Fruit fly (Drosophila melanogaster) whole organism, embryonic: ENCODE measurements around the gene eIF3l.

Experiments
- B-H2 ChIP-seq: fragments of 200-800 bp; sonication (Bioruptor generic); optimal IDR thresholded peaks from 2 replicates; lab custom pipeline; 2018; ENCODE audit warnings: missing biosample characterization, mild to moderate bottlenecking, missing genetic modification characterization
- Blimp-1 ChIP-seq: fragments of 200-800 bp; sonication (Bioruptor generic); optimal IDR thresholded peaks from 3 replicates; lab custom pipeline; 2018; ENCODE audit warnings: missing biosample characterization, missing genetic modification characterization, mild to moderate bottlenecking, moderate library complexity, missing genetic modification reagents
- CG10431 ChIP-seq: fragments of 200-800 bp; sonication (Bioruptor generic); optimal IDR thresholded peaks from 3 replicates; lab custom pipeline; 2018; ENCODE audit warnings: missing biosample characterization, mild to moderate bottlenecking, missing genetic modification characterization
- CG10959 ChIP-seq: fragments of 200-800 bp; sonication (Bioruptor generic); IDR thresholded peaks from 2 replicates; pipeline ENCODE4 v1.3.6; 2022; ENCODE audit warnings: missing biosample characterization, missing genetic modification characterization
- CG11695 ChIP-seq: fragments of 200-800 bp; sonication (Bioruptor generic); IDR thresholded peaks from 3 replicates; pipeline ENCODE4 v1.3.6; 2022; ENCODE audit warnings: missing biosample characterization, missing genetic modification characterization
- CG12236 ChIP-seq: fragments of 200-800 bp; sonication (Bioruptor generic); optimal IDR thresholded peaks from 2 replicates; lab custom pipeline; 2016; ENCODE audit warnings: missing biosample characterization, missing genetic modification characterization
- CG12391 ChIP-seq: fragments of 200-800 bp; sonication (Bioruptor generic); optimal IDR thresholded peaks from 3 replicates; lab custom pipeline; 2018; ENCODE audit warnings: missing biosample characterization, mild to moderate bottlenecking, missing genetic modification characterization, moderate library complexity
- CG13775 ChIP-seq: fragments of 200-800 bp; sonication (Bioruptor generic); optimal IDR thresholded peaks from 3 replicates; lab custom pipeline; 2017; ENCODE audit warnings: missing biosample characterization, mild to moderate bottlenecking, missing genetic modification characterization
- CG14050 ChIP-seq: fragments of 200-800 bp; sonication (Bioruptor generic); IDR thresholded peaks from 3 replicates; pipeline ENCODE4 v1.3.6; 2022; ENCODE audit warnings: missing biosample characterization, missing genetic modification characterization
- CG15479 ChIP-seq: fragments of 200-800 bp; sonication (Bioruptor generic); optimal IDR thresholded peaks from 3 replicates; lab custom pipeline; 2019; ENCODE audit warnings: missing biosample characterization, mild to moderate bottlenecking, missing genetic modification characterization, moderate library complexity
- CG17829 ChIP-seq: fragments of 200-800 bp; optimal IDR thresholded peaks from 2 replicates; lab custom pipeline; 2019; ENCODE audit warnings: missing biosample characterization, mild to moderate bottlenecking, missing genetic modification characterization, moderate library complexity
- CG18011 ChIP-seq: fragments of 200-800 bp; sonication (Bioruptor generic); optimal IDR thresholded peaks from 2 replicates; lab custom pipeline; 2017; ENCODE audit warnings: missing biosample characterization, missing genetic modification characterization, mild to moderate bottlenecking, moderate library complexity, missing genotype
- CG18619 ChIP-seq: fragments of 200-800 bp; sonication (Bioruptor generic); optimal IDR thresholded peaks from 3 replicates; lab custom pipeline; 2017; ENCODE audit warnings: missing biosample characterization, mild to moderate bottlenecking, missing genetic modification characterization
- CG2712 ChIP-seq: fragments of 200-800 bp; optimal IDR thresholded peaks from 3 replicates; lab custom pipeline; 2019; ENCODE audit warnings: missing biosample characterization, mild to moderate bottlenecking, missing genetic modification characterization, moderate library complexity
- CG31365 ChIP-seq: fragments of 200-800 bp; sonication (Bioruptor generic); optimal IDR thresholded peaks from 2 replicates; lab custom pipeline; 2018; ENCODE audit warnings: missing biosample characterization, mild to moderate bottlenecking, missing genetic modification characterization
- CG34224 ChIP-seq: fragments of 200-800 bp; sonication (Bioruptor generic); IDR thresholded peaks from 3 replicates; pipeline ENCODE4 v1.3.6; 2022; ENCODE audit warnings: missing biosample characterization, missing genetic modification characterization; ENCODE audit not compliant: partially characterized antibody
- CG3995 ChIP-seq: fragments of 200-800 bp; sonication (Bioruptor generic); optimal IDR thresholded peaks from 3 replicates; lab custom pipeline; 2016; ENCODE audit warnings: missing biosample characterization, missing genetic modification characterization
- CG4328 ChIP-seq: fragments of 200-800 bp; sonication (Bioruptor generic); optimal IDR thresholded peaks from 3 replicates; lab custom pipeline; 2017; ENCODE audit warnings: missing biosample characterization, missing genetic modification reagents, missing genetic modification characterization
- CG7928 ChIP-seq: fragments of 200-800 bp; sonication (Bioruptor generic); optimal IDR thresholded peaks from 2 replicates; lab custom pipeline; 2017; ENCODE audit warnings: missing biosample characterization, mild to moderate bottlenecking, missing genetic modification characterization
- Deaf1 ChIP-seq: fragments of 200-800 bp; optimal IDR thresholded peaks from 3 replicates; lab custom pipeline; 2019; ENCODE audit warnings: missing biosample characterization, mild to moderate bottlenecking, missing genetic modification characterization, moderate library complexity
- Dfd ChIP-seq, 2 experiments: fragments of >200 bp; optimal IDR thresholded peaks; 2 replicates each; lab custom pipeline; 2017; ENCODE audit warnings: missing biosample characterization in 2 of 2, missing genetic modification characterization in 2 of 2
- Gug ChIP-seq: fragments of 200-800 bp; sonication (Bioruptor generic); IDR thresholded peaks from 4 replicates; pipeline ENCODE4 v1.3.6; 2022; ENCODE audit warnings: missing biosample characterization, missing genetic modification characterization
- HLH54F ChIP-seq: fragments of 200-800 bp; sonication (Bioruptor generic); optimal IDR thresholded peaks from 3 replicates; lab custom pipeline; 2016; ENCODE audit warnings: missing biosample characterization, missing genetic modification characterization
- HmgZ ChIP-seq: fragments of 200-800 bp; sonication (Bioruptor generic); optimal IDR thresholded peaks from 2 replicates; lab custom pipeline; 2018; ENCODE audit warnings: missing biosample characterization, mild to moderate bottlenecking, missing genetic modification characterization
- Lim3 ChIP-seq: fragments of 200-800 bp; sonication (Bioruptor generic); IDR thresholded peaks from 2 replicates; pipeline ENCODE4 v1.3.6; 2022; ENCODE audit warnings: missing biosample characterization, missing genetic modification characterization
- Mad ChIP-seq: fragments of 200-800 bp; sonication (Bioruptor generic); optimal IDR thresholded peaks from 2 replicates; lab custom pipeline; 2016; ENCODE audit warnings: missing biosample characterization, missing genetic modification characterization
- Meics ChIP-seq: fragments of 200-800 bp; sonication (Bioruptor generic); optimal IDR thresholded peaks from 2 replicates; lab custom pipeline; 2017; ENCODE audit warnings: missing biosample characterization, mild to moderate bottlenecking, missing genetic modification characterization
- Myb ChIP-seq: fragments of 200-800 bp; sonication (Bioruptor generic); optimal IDR thresholded peaks from 2 replicates; lab custom pipeline; 2016; ENCODE audit warnings: missing biosample characterization, missing genetic modification characterization
- Ptx1 ChIP-seq: fragments of 200-800 bp; sonication (Bioruptor generic); IDR thresholded peaks from 2 replicates; pipeline ENCODE4 v1.3.6; 2022; ENCODE audit warnings: missing biosample characterization, missing genetic modification characterization
- Sry-β ChIP-seq: fragments of 200-800 bp; sonication (Bioruptor generic); optimal IDR thresholded peaks from 2 replicates; lab custom pipeline; 2018; ENCODE audit warnings: missing biosample characterization, mild to moderate bottlenecking, missing genetic modification characterization, moderate library complexity
- Xbp1 ChIP-seq: fragments of 200-800 bp; sonication (Bioruptor generic); optimal IDR thresholded peaks from 3 replicates; lab custom pipeline; 2016; ENCODE audit warnings: missing biosample characterization, mild to moderate bottlenecking, missing genetic modification characterization
- disco-r ChIP-seq: fragments of 200-800 bp; sonication (Bioruptor generic); optimal IDR thresholded peaks from 2 replicates; lab custom pipeline; 2016; ENCODE audit warnings: missing biosample characterization, missing genetic modification characterization
- ems ChIP-seq: fragments of 200-800 bp; sonication (Bioruptor generic); optimal IDR thresholded peaks from 3 replicates; lab custom pipeline; 2016; ENCODE audit warnings: missing biosample characterization, missing genetic modification characterization
- fd96Cb ChIP-seq: fragments of 200-800 bp; sonication (Bioruptor generic); optimal IDR thresholded peaks from 2 replicates; lab custom pipeline; 2018; ENCODE audit warnings: missing biosample characterization, mild to moderate bottlenecking, missing genetic modification characterization, moderate library complexity
- lola ChIP-seq, 3 experiments: fragments of >200 bp in 2 of 3; fragments of 200-800 bp in 1 of 3; sonication (Bioruptor generic) in 1 of 3; optimal IDR thresholded peaks; 2 replicates each; lab custom pipeline; 2017 to 2019; ENCODE audit warnings: missing biosample characterization in 3 of 3, missing genetic modification characterization in 3 of 3, mild to moderate bottlenecking in 1 of 3, moderate library complexity in 1 of 3
- mirr ChIP-seq: fragments of 200-800 bp; sonication (Bioruptor generic); optimal IDR thresholded peaks from 3 replicates; lab custom pipeline; 2018; ENCODE audit warnings: missing biosample characterization, mild to moderate bottlenecking, missing genetic modification characterization
- mld ChIP-seq: fragments of 200-800 bp; sonication (Bioruptor generic); IDR thresholded peaks from 3 replicates; pipeline ENCODE4 v1.3.6; 2022; ENCODE audit warnings: missing biosample characterization, missing genetic modification characterization; ENCODE audit not compliant: partially characterized antibody
- org-1 ChIP-seq: fragments of 200-800 bp; sonication (Bioruptor generic); optimal IDR thresholded peaks from 2 replicates; lab custom pipeline; 2017; ENCODE audit warnings: missing biosample characterization, missing genetic modification characterization
- p53 ChIP-seq: fragments of 200-800 bp; sonication (Bioruptor generic); optimal IDR thresholded peaks from 2 replicates; lab custom pipeline; 2016; ENCODE audit warnings: missing biosample characterization, missing genetic modification characterization
- pfk ChIP-seq: fragments of 200-800 bp; sonication (Bioruptor generic); optimal IDR thresholded peaks from 2 replicates; lab custom pipeline; 2018; ENCODE audit warnings: missing biosample characterization, mild to moderate bottlenecking, missing genetic modification characterization, moderate library complexity
- pnt ChIP-seq: fragments of 200-800 bp; sonication (Bioruptor generic); optimal IDR thresholded peaks from 3 replicates; lab custom pipeline; 2016; ENCODE audit warnings: missing biosample characterization, missing genetic modification characterization
- pzg ChIP-seq: fragments of 200-800 bp; sonication (Bioruptor generic); optimal IDR thresholded peaks from 3 replicates; lab custom pipeline; 2018; ENCODE audit warnings: missing biosample characterization, mild to moderate bottlenecking, missing genetic modification characterization, moderate library complexity
- sc ChIP-seq, 3 experiments: fragments of >200 bp in 2 of 3; fragments of 200-800 bp in 1 of 3; sonication (Bioruptor generic) in 1 of 3; optimal IDR thresholded peaks; 2 replicates in 2 of 3; 3 replicates in 1 of 3; lab custom pipeline; 2017; ENCODE audit warnings: mild to moderate bottlenecking in 1 of 3, missing biosample characterization in 1 of 3, missing genetic modification characterization in 1 of 3, missing genetic modification reagents in 1 of 3
- scrt ChIP-seq: fragments of 200-800 bp; sonication (Bioruptor generic); optimal IDR thresholded peaks from 2 replicates; lab custom pipeline; 2018; ENCODE audit warnings: missing biosample characterization, mild to moderate bottlenecking, missing genetic modification characterization, moderate library complexity
- sens-2 ChIP-seq: fragments of 200-800 bp; sonication (Bioruptor generic); IDR thresholded peaks from 2 replicates; pipeline ENCODE4 v1.3.6; 2022; ENCODE audit warnings: missing biosample characterization, missing genetic modification characterization
- sisA ChIP-seq: fragments of 200-800 bp; sonication (Bioruptor generic); IDR thresholded peaks from 2 replicates; pipeline ENCODE4 v1.3.6; 2022; ENCODE audit warnings: missing biosample characterization, missing genetic modification characterization
- sqz ChIP-seq: fragments of 200-800 bp; sonication (Bioruptor generic); optimal IDR thresholded peaks from 3 replicates; lab custom pipeline; 2018; ENCODE audit warnings: missing biosample characterization, mild to moderate bottlenecking, missing genetic modification characterization
- trem ChIP-seq: fragments of 200-800 bp; optimal IDR thresholded peaks from 3 replicates; lab custom pipeline; 2019; ENCODE audit warnings: missing biosample characterization, mild to moderate bottlenecking, missing genetic modification characterization, moderate library complexity
- vfl ChIP-seq: fragments of 200-800 bp; sonication (Bioruptor generic); optimal IDR thresholded peaks from 2 replicates; lab custom pipeline; 2016; ENCODE audit warnings: missing biosample characterization, missing genetic modification characterization
- wor ChIP-seq: fragments of 200-800 bp; sonication (Bioruptor generic); IDR thresholded peaks from 2 replicates; pipeline ENCODE4 v1.3.6; 2022; ENCODE audit warnings: missing biosample characterization, missing genetic modification characterization

eIF3l gene

dm6 chr3L:12119875-12120485, 25.9 kb downstream of the eIF3l start, which contains the start of gene CG11560 (continued):
- TF ChIP-seq Deaf1 (tag; lab: Kevin White, UChicago) (no peak), sqz (peak; percentile 60), sc (optimal IDR thresholded peaks at IDR 0.05; lab: Kevin White, UChicago) (no peak), sc (GFP tag; optimal IDR thresholded peaks at IDR 0.05; lab: Kevin White, UChicago) (no peak), CG17829 (peak; percentile 2), sens-2 (GFP tag; lab: Robert Waterston, UW) (no peak), CG3995 (no peak), HLH54F (no peak), org-1 (GFP tag; lab: Kevin White, UChicago) (no peak), wor (GFP tag; lab: Robert Waterston, UW) (no peak), fd96Cb (tag; lab: Kevin White, UChicago) (no peak), vfl (GFP tag; lab: Kevin White, UChicago) (no peak), Myb (GFP tag; lab: Kevin White, UChicago) (no peak), CG14050 (GFP tag; lab: Robert Waterston, UW) (no peak), CG4328 (GFP tag; lab: Kevin White, UChicago) (no peak), Meics (no peak), scrt (GFP tag; lab: Kevin White, UChicago) (no peak), Dfd (GFP tag; optimal IDR thresholded peaks at IDR 0.05; lab: Kevin White, UChicago) (no peak), pzg (GFP tag; lab: Kevin White, UChicago) (peak; percentile 56), CG18011 (GFP tag; lab: Kevin White, UChicago) (no peak), CG31365 (tag; lab: Kevin White, UChicago) (no peak), CG34224 (peak; percentile 67), CG10431 (GFP tag; lab: Kevin White, UChicago) (no peak), Blimp-1 (GFP tag; lab: Kevin White, UChicago) (no peak), disco-r (GFP tag; lab: Kevin White, UChicago) (no peak), CG10959 (GFP tag; lab: Robert Waterston, UW) (no peak), CG7928 (GFP tag; lab: Kevin White, UChicago) (no peak), mld (GFP tag; lab: Robert Waterston, UW) (no peak), ems (GFP tag; lab: Kevin White, UChicago) (no peak), CG18619 (GFP tag; lab: Kevin White, UChicago) (no peak), CG13775 (GFP tag; lab: Kevin White, UChicago) (no peak), CG12391 (tag; lab: Kevin White, UChicago) (no peak), HmgZ (tag; lab: Kevin White, UChicago) (peak; percentile 16), Gug (no peak), Lim3 (GFP tag; lab: Robert Waterston, UW) (no peak), trem (tag; lab: Kevin White, UChicago) (peak; percentile 31), Ptx1 (GFP tag; lab: Robert Waterston, UW) (no peak), B-H2 (no peak), lola (GFP tag; optimal IDR thresholded peaks at IDR 0.05; lab: Kevin White, UChicago) (no peak), p53 (no peak), CG12236 (GFP tag; lab: Kevin White, UChicago) (no peak), pnt (no peak), Sry-β (GFP tag; lab: Kevin White, UChicago) (no peak), Xbp1 (GFP tag; lab: Kevin White, UChicago) (no peak), Mad (no peak), pfk (no peak), CG11695 (no peak), CG15479 (GFP tag; lab: Kevin White, UChicago) (no peak), mirr (GFP tag; lab: Kevin White, UChicago) (no peak), sisA (no peak), CG2712 (tag; lab: Kevin White, UChicago) (no peak)
